Worm (Caenorhabditis elegans): ENCODE data around the gene ZK380.4.

ZK380.4 gene

DNA sequence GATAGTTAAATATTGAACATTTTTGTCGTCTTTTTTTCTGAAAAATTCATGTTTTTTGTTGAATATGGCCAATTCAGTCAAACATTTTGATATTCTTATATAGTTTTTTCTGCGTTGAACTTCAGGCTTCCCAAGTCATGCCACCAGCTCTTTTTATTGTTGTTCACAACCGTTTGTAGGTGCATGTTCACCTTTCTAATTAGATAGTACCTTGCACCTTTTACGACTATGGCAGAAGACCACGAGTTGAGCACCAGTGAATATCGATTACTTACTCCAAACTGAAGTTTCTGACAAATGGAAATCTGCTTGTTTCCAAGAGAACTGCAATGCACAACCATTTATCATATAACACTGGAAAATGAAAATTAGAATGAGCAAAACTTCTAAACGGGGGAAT is 24.1 kb upstream of the ZK380.4 start:
- TF ChIP-seq nhr-237 (tag; optimal IDR thresholded peaks at IDR 0.05), result no peak
- no peak for TF ChIP-seq mep-1 (tag; optimal IDR thresholded peaks at IDR 0.05)
- TF ChIP-seq unc-39 (tag; optimal IDR thresholded peaks at IDR 0.05), result no peak
- TF ChIP-seq ceh-39 (tag; optimal IDR thresholded peaks at IDR 0.05), result no peak
- no peak for TF ChIP-seq flh-1 (GFP tag; optimal IDR thresholded peaks at IDR 0.05)

DNA sequence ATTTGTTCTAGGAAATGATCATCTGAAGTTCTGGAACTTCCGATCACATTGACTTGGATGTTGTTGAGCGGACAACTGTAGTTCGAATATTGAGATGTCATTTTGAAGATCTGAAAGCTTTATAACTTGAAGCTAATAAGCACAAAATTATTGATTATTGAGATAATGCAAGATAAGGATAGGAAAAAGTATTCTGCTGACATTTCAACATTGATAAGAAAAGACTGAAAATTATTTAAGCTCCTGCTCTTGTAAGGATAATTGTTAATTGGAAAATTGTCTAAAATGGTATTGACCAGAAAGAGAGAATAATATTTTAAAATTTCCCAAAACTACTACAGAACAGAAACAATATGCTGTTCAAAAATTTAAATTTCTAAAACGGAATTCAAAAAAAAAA is 22.3 kb upstream of the ZK380.4 start, which contains the start of gene tbx-31:
Gene tbx-31 (minus strand): TSS at position 101 of the 400 bp plus-strand sequence.
- no peak for TF ChIP-seq unc-62 (GFP tag; optimal IDR thresholded peaks at IDR 0.05)
- TF ChIP-seq nhr-12 (tag; optimal IDR thresholded peaks at IDR 0.05), result no peak
- no peak for TF ChIP-seq lin-13 (tag; optimal IDR thresholded peaks at IDR 0.05)
- no peak for TF ChIP-seq tbx-8 (GFP tag; optimal IDR thresholded peaks at IDR 0.05)
- no peak for TF ChIP-seq nhr-237 (tag; optimal IDR thresholded peaks at IDR 0.05)
- no peak for TF ChIP-seq elt-1 (tag; optimal IDR thresholded peaks at IDR 0.05; ENCODE audit: borderline replicate concordance, insufficient read depth)
- no peak for TF ChIP-seq cnd-1 (tag; optimal IDR thresholded peaks at IDR 0.05)
- TF ChIP-seq mep-1 (tag; optimal IDR thresholded peaks at IDR 0.05), result no peak

DNA sequence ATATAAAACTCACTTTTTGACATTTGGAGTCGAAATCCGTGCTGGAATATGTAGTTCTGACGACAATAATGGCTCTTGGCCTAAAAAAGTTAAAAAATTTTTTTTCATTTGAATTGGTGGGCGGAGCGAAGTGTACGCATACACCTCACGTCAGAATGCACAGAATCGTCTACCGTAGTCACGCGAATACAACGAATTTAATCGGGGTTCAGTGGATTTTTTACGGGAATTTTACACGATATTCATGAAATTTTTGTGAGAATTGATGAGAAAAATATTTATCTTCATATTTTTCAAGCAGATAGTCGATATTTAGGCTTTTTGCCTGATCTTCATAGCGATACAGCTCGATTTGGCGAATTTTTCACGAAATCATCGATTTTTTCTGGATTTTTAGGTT is 17.0 kb upstream of the ZK380.4 start, which contains the start of gene R09H3.3:
Gene R09H3.3 (minus strand): TSS at position 101 of the 400 bp plus-strand sequence.
- TF ChIP-seq unc-39 (tag; optimal IDR thresholded peaks at IDR 0.05) (no peak), hlh-1 (tag; optimal IDR thresholded peaks at IDR 0.05) (no peak), cnd-1 (tag; optimal IDR thresholded peaks at IDR 0.05) (no peak), sptf-1 (tag; optimal IDR thresholded peaks at IDR 0.05) (no peak), nhr-2 (tag; optimal IDR thresholded peaks at IDR 0.05) (no peak), bed-3 (GFP tag; optimal IDR thresholded peaks at IDR 0.05) (no peak), sem-2 (GFP tag; optimal IDR thresholded peaks at IDR 0.05) (no peak), unc-120 (tag; optimal IDR thresholded peaks at IDR 0.05; ENCODE audit: poor library complexity, severe bottlenecking) (no peak), elt-3 (tag; optimal IDR thresholded peaks at IDR 0.05) (no peak), flh-1 (GFP tag; optimal IDR thresholded peaks at IDR 0.05) (no peak), lin-32 (GFP tag; optimal IDR thresholded peaks at IDR 0.05) (no peak), nhr-12 (tag; optimal IDR thresholded peaks at IDR 0.05) (no peak), mls-2 (tag; optimal IDR thresholded peaks at IDR 0.05) (no peak), mep-1 (tag; optimal IDR thresholded peaks at IDR 0.05) (no peak), blmp-1 (tag; optimal IDR thresholded peaks at IDR 0.05) (no peak)

DNA sequence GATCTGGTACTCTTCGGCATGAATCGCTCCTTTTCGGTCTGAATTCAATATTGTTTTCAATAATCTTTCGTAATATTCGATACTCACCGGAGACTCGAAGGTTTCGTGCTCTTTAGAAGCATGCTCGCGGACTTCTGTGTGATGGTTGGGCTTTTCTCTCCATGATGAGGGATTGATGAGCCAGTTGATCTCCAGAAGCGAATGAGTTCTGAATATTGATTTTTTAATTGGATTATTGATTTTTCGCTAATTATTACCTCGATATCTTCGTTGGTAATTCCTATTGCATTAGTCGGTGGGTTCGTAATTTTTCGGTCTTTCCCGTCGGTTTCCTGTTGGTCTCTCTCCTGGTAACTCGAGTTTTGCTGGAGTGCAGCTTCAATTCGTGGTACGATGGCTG is 15.3 kb upstream of the ZK380.4 start:
- TF ChIP-seq ceh-43 (GFP tag; optimal IDR thresholded peaks at IDR 0.05), result no peak
- no peak for TF ChIP-seq zip-8 (tag; optimal IDR thresholded peaks at IDR 0.05)
- TF ChIP-seq nhr-76 (tag; optimal IDR thresholded peaks at IDR 0.05), result no peak
- no peak for TF ChIP-seq mls-2 (tag; optimal IDR thresholded peaks at IDR 0.05)
- no peak for TF ChIP-seq nhr-237 (tag; optimal IDR thresholded peaks at IDR 0.05)
- TF ChIP-seq tbx-8 (GFP tag; optimal IDR thresholded peaks at IDR 0.05), result no peak
- TF ChIP-seq ceh-83 (GFP tag; optimal IDR thresholded peaks at IDR 0.05), result no peak
- no peak for TF ChIP-seq unc-62 (GFP tag; optimal IDR thresholded peaks at IDR 0.05)
- TF ChIP-seq ham-2 (GFP tag; optimal IDR thresholded peaks at IDR 0.05), result no peak
- no peak for TF ChIP-seq ceh-39 (tag; optimal IDR thresholded peaks at IDR 0.05)
- no peak for TF ChIP-seq nhr-12 (tag; optimal IDR thresholded peaks at IDR 0.05)
- no peak for TF ChIP-seq blmp-1 (tag; optimal IDR thresholded peaks at IDR 0.05)

DNA sequence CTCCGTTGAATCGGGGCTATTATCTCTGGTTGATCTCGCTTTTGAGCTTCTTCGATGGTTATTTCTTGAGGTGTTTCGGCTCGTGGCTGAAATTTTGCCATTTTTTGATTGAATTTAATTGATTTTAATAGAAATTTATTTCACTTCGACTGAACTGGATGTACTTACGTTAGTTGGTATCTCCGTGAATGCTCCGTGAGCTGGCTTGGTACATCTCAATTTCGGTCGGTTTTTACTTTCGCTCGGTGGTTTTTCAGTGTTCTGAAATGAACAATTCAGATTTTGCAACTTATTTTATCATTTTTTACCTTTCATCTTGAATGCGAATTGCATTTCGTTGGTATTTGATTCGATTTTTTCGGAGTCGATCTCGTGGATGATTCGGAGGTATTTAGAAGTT is 13.1 kb upstream of the ZK380.4 start, which contains the start of gene R09H3.2:
Gene R09H3.2 (minus strand): TSS at position 101 of the 400 bp plus-strand sequence.
- TF ChIP-seq zip-8 (tag; optimal IDR thresholded peaks at IDR 0.05), result no peak
- no peak for TF ChIP-seq nhr-76 (tag; optimal IDR thresholded peaks at IDR 0.05)
- TF ChIP-seq tbx-8 (GFP tag; optimal IDR thresholded peaks at IDR 0.05), result no peak
- no peak for TF ChIP-seq ceh-83 (GFP tag; optimal IDR thresholded peaks at IDR 0.05)
- no peak for TF ChIP-seq sptf-1 (tag; optimal IDR thresholded peaks at IDR 0.05)
- TF ChIP-seq ceh-39 (tag; optimal IDR thresholded peaks at IDR 0.05), result no peak

DNA sequence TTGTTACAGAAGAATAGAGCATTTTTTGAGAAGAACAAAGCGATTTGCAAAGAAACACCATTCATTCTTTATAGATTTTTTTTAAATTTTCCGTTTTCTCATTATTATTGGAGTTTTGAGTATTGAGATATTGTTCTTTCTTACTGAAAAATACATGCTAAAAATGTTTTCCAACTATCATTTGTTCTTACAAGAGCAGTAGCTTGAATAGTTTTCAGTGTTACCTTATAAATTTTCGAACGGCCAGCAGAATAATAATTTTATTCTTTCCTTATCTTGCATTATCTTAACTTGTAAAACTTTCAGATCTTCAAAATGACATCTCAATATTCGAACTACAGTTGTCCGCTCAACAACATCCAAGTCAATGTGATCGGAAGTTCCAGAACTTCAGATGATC is 3.4 kb upstream of the ZK380.4 start, which contains the start of gene tbx-32:
Gene tbx-32 (plus strand): TSS at position 301 of the 400 bp plus-strand sequence.
- no peak for TF ChIP-seq ceh-39 (tag; optimal IDR thresholded peaks at IDR 0.05)
- TF ChIP-seq pha-4 (tag; optimal IDR thresholded peaks at IDR 0.05), result no peak

DNA sequence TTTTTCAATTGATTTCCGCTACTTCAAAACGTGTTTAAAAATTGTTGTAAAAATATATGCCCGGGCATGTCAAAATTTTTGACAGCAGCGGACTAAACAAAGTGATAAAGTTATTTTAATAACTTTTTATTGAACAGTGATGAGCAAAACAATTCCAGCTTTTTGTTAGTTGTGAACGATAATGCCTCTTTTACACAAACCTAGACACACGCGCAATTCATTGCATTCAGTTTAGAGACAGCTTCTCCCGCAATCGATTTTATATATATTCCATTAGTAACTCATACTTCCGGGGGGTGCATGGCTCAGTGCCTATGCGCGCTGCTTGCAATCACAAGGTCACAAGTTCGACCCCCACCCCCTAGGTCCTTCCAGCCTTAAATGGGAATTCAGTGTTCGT is 2.4 kb upstream of the ZK380.4 start, which contains the start of gene ZK380.6:
Gene ZK380.6 (plus strand): TSS at position 301 of the 400 bp plus-strand sequence.
- TF ChIP-seq nhr-28 (tag; optimal IDR thresholded peaks at IDR 0.05) (no peak), nhr-76 (tag; optimal IDR thresholded peaks at IDR 0.05) (no peak), cnd-1 (tag; optimal IDR thresholded peaks at IDR 0.05) (no peak), drap-1 (GFP tag; optimal IDR thresholded peaks at IDR 0.05) (no peak), ces-1 (GFP tag; optimal IDR thresholded peaks at IDR 0.05) (no peak), ztf-11 (tag; optimal IDR thresholded peaks at IDR 0.05) (no peak), zip-8 (tag; optimal IDR thresholded peaks at IDR 0.05) (no peak), sptf-1 (tag; optimal IDR thresholded peaks at IDR 0.05) (no peak), elt-3 (tag; optimal IDR thresholded peaks at IDR 0.05) (no peak)
